Worm (Caenorhabditis elegans): ENCODE data around the gene F21D5.3.

DNA sequence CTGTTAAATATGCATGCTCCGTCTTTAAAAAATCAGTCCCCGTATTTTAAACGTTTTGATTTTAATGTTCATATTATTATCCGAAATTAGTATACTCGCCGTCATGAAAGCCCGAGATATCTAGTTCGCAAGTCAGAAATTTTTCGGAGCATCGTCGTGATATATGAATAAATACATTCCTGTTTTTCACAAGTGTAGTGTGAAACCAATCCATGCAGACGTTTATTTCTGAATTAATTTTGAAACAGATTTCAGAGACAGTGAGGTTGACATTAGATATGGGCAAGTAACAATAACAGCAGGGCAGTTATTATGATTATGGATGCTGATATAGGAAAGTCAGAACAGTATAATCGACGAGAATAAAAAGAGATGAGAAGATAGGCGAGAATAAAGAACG lies 21.9 kb downstream of the F21D5.3 start:
- TF ChIP-seq him-1 (tag; optimal IDR thresholded peaks at IDR 0.05) (no peak), dao-5 (tag; optimal IDR thresholded peaks at IDR 0.05) (no peak), W03F9.2 (tag; optimal IDR thresholded peaks at IDR 0.05) (no peak)
